Worm (Caenorhabditis elegans): ENCODE results near the gene dnj-15.

ce11 chrIV:4139022-4139421, 37.2 kb upstream of the dnj-15 start, which contains the start of gene F49F1.10:
- TF ChIP-seq ztf-29 (GFP tag; IDR thresholded peaks at IDR 0.05) = no peak
- TF ChIP-seq cog-1 (tag; optimal IDR thresholded peaks at IDR 0.05) = no peak
- no peak for TF ChIP-seq T22C8.4 (GFP tag; IDR thresholded peaks at IDR 0.05)

Measured in whole organism, midembryonic.